Worm (Caenorhabditis elegans): ENCODE data around the gene pafo-1.
A peak's percentile ranks its signal among the peaks of the same experiment; 100 is the strongest.

pafo-1 gene

ce11 chrV:11531831-11532534, 10.5 kb downstream of the pafo-1 start (continued):
- TF ChIP-seq ztf-3 (GFP tag; optimal IDR thresholded peaks at IDR 0.05) = peak; percentile 34
- no peak for TF ChIP-seq sea-2 (GFP tag; IDR thresholded peaks at IDR 0.05)

- TF ChIP-seq unc-130 (GFP tag; optimal IDR thresholded peaks at IDR 0.05) = no peak
- TF ChIP-seq Y67H2A.10 (GFP tag; conservative IDR thresholded peaks at IDR 0.05) = no peak
- TF ChIP-seq tbx-9 (tag; optimal IDR thresholded peaks at IDR 0.05; ENCODE audit: borderline replicate concordance) = no peak
- TF ChIP-seq C06A6.2 (GFP tag; conservative IDR thresholded peaks at IDR 0.05) = 0 out of 2 replicates have a peak, but pooled peaks have one; percentile 7
- TF ChIP-seq ama-1 (optimal IDR thresholded peaks at IDR 0.05) = peak; percentile 52
- TF ChIP-seq ama-1 (GFP tag; optimal IDR thresholded peaks at IDR 0.05) = no peak
- no peak for TF ChIP-seq cebp-2 (GFP tag; IDR thresholded peaks at IDR 0.05)
- TF ChIP-seq repo-1 (tag; optimal IDR thresholded peaks at IDR 0.05) = no peak
- TF ChIP-seq cebp-1 (GFP tag; IDR thresholded peaks at IDR 0.05) = no peak
- peak; percentile 22 for TF ChIP-seq cebp-1 (tag; optimal IDR thresholded peaks at IDR 0.05)
- no peak for TF ChIP-seq tbp1 (GFP tag; optimal IDR thresholded peaks at IDR 0.05)
- TF ChIP-seq lsy-27 (tag; optimal IDR thresholded peaks at IDR 0.05; ENCODE audit: borderline replicate concordance, insufficient read depth) = no peak
- TF ChIP-seq nhr-80 (tag; optimal IDR thresholded peaks at IDR 0.05) = peak; percentile 49
- TF ChIP-seq Y56A3A.18 (GFP tag; IDR thresholded peaks at IDR 0.05) = no peak
- 0 out of 2 replicates have a peak, but pooled peaks have one; percentile 2 for TF ChIP-seq Y53G8AR.9 (GFP tag; conservative IDR thresholded peaks at IDR 0.05)
- peak; percentile 23 for TF ChIP-seq attf-5 (GFP tag; optimal IDR thresholded peaks at IDR 0.05)
- TF ChIP-seq nhr-179 (tag; optimal IDR thresholded peaks at IDR 0.05) = no peak
These were observed 11.0 kb downstream of the pafo-1 start for ce11 chrV:11532535-11532853.

ce11 chrV:11532964-11533363, 11.5 kb downstream of the pafo-1 start:
- TF ChIP-seq cebp-1 (GFP tag; IDR thresholded peaks at IDR 0.05) = no peak
- TF ChIP-seq cebp-1 (tag; optimal IDR thresholded peaks at IDR 0.05) = peak; percentile 16
- TF ChIP-seq pbrm-1 (GFP tag; IDR thresholded peaks at IDR 0.05) = peak; percentile 49; the same call in 1 of the 2 replicates
- TF ChIP-seq C06A6.2 (GFP tag; conservative IDR thresholded peaks at IDR 0.05) = 0 out of 2 replicates have a peak, but pooled peaks have one; percentile 37
- TF ChIP-seq lag-1 (GFP tag; IDR thresholded peaks at IDR 0.05) = no peak
- no peak for TF ChIP-seq hsf-1 (GFP tag; IDR thresholded peaks at IDR 0.05)
- TF ChIP-seq Y53G8AR.9 (GFP tag; conservative IDR thresholded peaks at IDR 0.05) = 0 out of 2 replicates have a peak, but pooled peaks have one; percentile 19
- 0 out of 2 replicates have a peak, but pooled peaks have one; percentile 33 for TF ChIP-seq ceh-58 (GFP tag; IDR thresholded peaks at IDR 0.05)
- no peak for TF ChIP-seq let-526 (GFP tag; IDR thresholded peaks at IDR 0.05)
- TF ChIP-seq nhr-120 (GFP tag; IDR thresholded peaks at IDR 0.05) = 0 out of 2 replicates have a peak, but pooled peaks have one; percentile 75
- peak; percentile 82 for TF ChIP-seq zfh-2 (GFP tag; conservative IDR thresholded peaks at IDR 0.05)
- 0 out of 2 replicates have a peak, but pooled peaks have one; percentile 17 for TF ChIP-seq lin-26 (GFP tag; IDR thresholded peaks at IDR 0.05)
- no peak for TF ChIP-seq die-1 (tag; optimal IDR thresholded peaks at IDR 0.05)
- TF ChIP-seq athp-1 (tag; optimal IDR thresholded peaks at IDR 0.05) = no peak
- peak; percentile 74 for TF ChIP-seq akir-1 (GFP tag; optimal IDR thresholded peaks at IDR 0.05)
- TF ChIP-seq mes-4 (tag; optimal IDR thresholded peaks at IDR 0.05) = no peak
- TF ChIP-seq ceh-91 (GFP tag; IDR thresholded peaks at IDR 0.05) = 0 out of 2 replicates have a peak, but pooled peaks have one; percentile 23
- peak; percentile 27 for TF ChIP-seq ceh-27 (GFP tag; optimal IDR thresholded peaks at IDR 0.05)
- TF ChIP-seq aptf-2 (GFP tag; conservative IDR thresholded peaks at IDR 0.05) = no peak
- no peak for TF ChIP-seq attf-6 (GFP tag; IDR thresholded peaks at IDR 0.05)
- no peak for TF ChIP-seq somi-1 (GFP tag; optimal IDR thresholded peaks at IDR 0.05)
